Worm (Caenorhabditis elegans) whole organism, L4 larva: ENCODE results near the gene T19C3.6.

Experiments
- D1046.2 ChIP-seq: fragments of 200-800 bp; sonication (Bioruptor generic); IDR thresholded peaks from 2 replicates; pipeline ENCODE4 v1.3.6; 2022; ENCODE audit warnings: missing genetic modification characterization, missing compliant biosample characterization
- F37D6.2 ChIP-seq: sonication (generic microtip); optimal IDR thresholded peaks from 2 replicates; lab custom pipeline; 2016; ENCODE audit warnings: mild to moderate bottlenecking, missing genetic modification characterization, missing compliant biosample characterization
- T20F7.1 ChIP-seq: fragments of 200-800 bp; sonication (Bioruptor generic); optimal IDR thresholded peaks from 2 replicates; lab custom pipeline; 2018; ENCODE audit warnings: mild to moderate bottlenecking, missing genetic modification characterization, missing compliant biosample characterization
- Y48G9A.11 ChIP-seq: fragments of 200-800 bp; sonication (Bioruptor generic); IDR thresholded peaks from 2 replicates; pipeline ENCODE4 v1.3.6; 2022; ENCODE audit warnings: missing genetic modification reagents, missing genetic modification characterization, missing compliant biosample characterization
- Y5F2A.4 ChIP-seq: fragments of 200-800 bp; sonication (Bioruptor generic); optimal IDR thresholded peaks from 2 replicates; lab custom pipeline; 2018; ENCODE audit warnings: mild to moderate bottlenecking, missing genetic modification characterization, missing compliant biosample characterization
- ZK337.2 ChIP-seq: fragments of 200-800 bp; sonication (Bioruptor generic); IDR thresholded peaks from 2 replicates; pipeline ENCODE4 v1.3.6; 2022; ENCODE audit warnings: missing genetic modification reagents, missing genetic modification characterization, missing compliant biosample characterization
- ZK546.5 ChIP-seq, 2 experiments: sonication (generic microtip); optimal IDR thresholded peaks; 2 replicates each; lab custom pipeline; 2017; ENCODE audit warnings: missing biosample characterization in 2 of 2, missing genetic modification characterization in 2 of 2
- aha-1 ChIP-seq: fragments of 150-350 bp; peaks from one replicate; lab custom pipeline; 2014; ENCODE audit warnings: missing biosample characterization, missing genetic modification characterization
- arid-1 ChIP-seq: fragments of 200-800 bp; sonication (Bioruptor generic); conservative IDR thresholded peaks from 2 replicates; pipeline ENCODE4 v1.3.6; 2022; ENCODE audit warnings: missing genetic modification reagents, missing genetic modification characterization, missing compliant biosample characterization
- ceh-32 ChIP-seq: sonication (generic microtip); optimal IDR thresholded peaks from 2 replicates; lab custom pipeline; 2016; ENCODE audit warnings: mild to moderate bottlenecking, missing genetic modification characterization, missing compliant biosample characterization; ENCODE audit not compliant: poor library complexity
- ceh-62 ChIP-seq: sonication (generic microtip); optimal IDR thresholded peaks from 2 replicates; lab custom pipeline; 2017; ENCODE audit warnings: missing biosample characterization, missing genetic modification characterization
- daf-12 ChIP-seq: fragments of 150-350 bp; optimal IDR thresholded peaks from 2 replicates; lab custom pipeline; 2014; ENCODE audit warnings: missing biosample characterization, missing genetic modification reagents, missing genetic modification characterization
- daf-19 ChIP-seq: fragments of 200-800 bp; sonication (Bioruptor generic); conservative IDR thresholded peaks from 2 replicates; pipeline ENCODE4 v1.3.6; 2022; ENCODE audit warnings: missing genetic modification characterization, missing compliant biosample characterization
- daf-8 ChIP-seq: fragments of 200-800 bp; sonication (Bioruptor generic); IDR thresholded peaks from 2 replicates; pipeline ENCODE4 v1.3.6; 2022; ENCODE audit warnings: missing genetic modification characterization, missing compliant biosample characterization
- dmd-8 ChIP-seq: fragments of 200-800 bp; sonication (Bioruptor generic); IDR thresholded peaks from 2 replicates; pipeline ENCODE4 v1.3.6; 2022; ENCODE audit warnings: missing genetic modification characterization, missing compliant biosample characterization
- dmd-9 ChIP-seq: fragments of 200-800 bp; sonication (Bioruptor generic); IDR thresholded peaks from 2 replicates; pipeline ENCODE4 v1.3.6; 2022; ENCODE audit warnings: missing genetic modification reagents, missing genetic modification characterization, missing compliant biosample characterization
- dpl-1 ChIP-seq: fragments of 150-350 bp; optimal IDR thresholded peaks from 2 replicates; lab custom pipeline; 2014; ENCODE audit warnings: missing biosample characterization, missing genetic modification reagents, missing genetic modification characterization
- duxl-1 ChIP-seq: sonication (generic microtip); optimal IDR thresholded peaks from 2 replicates; lab custom pipeline; 2016; ENCODE audit warnings: mild to moderate bottlenecking, missing genetic modification characterization, moderate library complexity, missing compliant biosample characterization; ENCODE audit not compliant: poor library complexity
- dve-1 ChIP-seq: sonication (generic microtip); optimal IDR thresholded peaks from 2 replicates; lab custom pipeline; 2017; ENCODE audit warnings: antibody characterized with exemption, mild to moderate bottlenecking, missing genetic modification characterization, missing compliant biosample characterization; ENCODE audit not compliant: insufficient read depth
- egl-27 ChIP-seq: sonication (generic microtip); optimal IDR thresholded peaks from 3 replicates; lab custom pipeline; 2017; ENCODE audit warnings: missing biosample characterization, missing genetic modification reagents, missing genetic modification characterization
- egl-43 ChIP-seq: fragments of 200-800 bp; sonication (Bioruptor generic); IDR thresholded peaks from 2 replicates; pipeline ENCODE4 v1.3.6; 2022; ENCODE audit warnings: missing genetic modification reagents, missing genetic modification characterization, missing compliant biosample characterization
- fkh-10 ChIP-seq: fragments of 150-350 bp; optimal IDR thresholded peaks from 2 replicates; lab custom pipeline; 2014; ENCODE audit warnings: missing biosample characterization, missing genetic modification reagents, missing genetic modification characterization
- gei-8 ChIP-seq: fragments of 200-800 bp; sonication (Bioruptor generic); optimal IDR thresholded peaks from 2 replicates; lab custom pipeline; 2018; ENCODE audit warnings: mild to moderate bottlenecking, missing genetic modification characterization, missing compliant biosample characterization
- hlh-11 ChIP-seq: fragments of 200-800 bp; sonication (Bioruptor generic); optimal IDR thresholded peaks from 2 replicates; lab custom pipeline; 2018; ENCODE audit warnings: mild to moderate bottlenecking, missing genetic modification characterization, missing compliant biosample characterization
- hlh-30 ChIP-seq: sonication (generic microtip); optimal IDR thresholded peaks from 2 replicates; lab custom pipeline; 2017; ENCODE audit warnings: antibody characterized with exemption, mild to moderate bottlenecking, missing genetic modification characterization, missing compliant biosample characterization; ENCODE audit not compliant: insufficient read depth
- hmg-1.1 ChIP-seq: fragments of 200-800 bp; sonication (Bioruptor generic); IDR thresholded peaks from 2 replicates; pipeline ENCODE4 v1.3.6; 2022; ENCODE audit warnings: missing genetic modification reagents, missing genetic modification characterization, missing compliant biosample characterization
- lin-13 ChIP-seq: fragments of 150-350 bp; optimal IDR thresholded peaks from 2 replicates; lab custom pipeline; 2014; ENCODE audit warnings: missing biosample characterization, missing genetic modification reagents, missing genetic modification characterization
- lin-39 ChIP-seq: fragments of 150-350 bp; optimal IDR thresholded peaks from 2 replicates; lab custom pipeline; 2014; ENCODE audit warnings: missing biosample characterization, missing genetic modification reagents, missing genetic modification characterization
- lir-3 ChIP-seq: sonication (generic microtip); optimal IDR thresholded peaks from 2 replicates; lab custom pipeline; 2016; ENCODE audit warnings: mild to moderate bottlenecking, missing genetic modification characterization, missing compliant biosample characterization
- lsy-2 ChIP-seq, 2 experiments: fragments of 150-350 bp in 1 of 2; sonication (generic microtip) in 1 of 2; optimal IDR thresholded peaks; 2 replicates each; lab custom pipeline; 2014 to 2017; ENCODE audit warnings: missing biosample characterization in 2 of 2, missing genetic modification characterization in 2 of 2
- madf-5 ChIP-seq, 2 experiments: fragments of 200-800 bp; sonication (Bioruptor generic); IDR thresholded peaks; 2 replicates each; pipeline ENCODE4 v1.3.6; 2022; ENCODE audit warnings: missing compliant biosample characterization in 2 of 2, missing genetic modification characterization in 2 of 2
- mdl-1 ChIP-seq, 2 experiments: fragments of 150-350 bp in 1 of 2; sonication (generic microtip) in 1 of 2; optimal IDR thresholded peaks; 2 replicates each; lab custom pipeline; 2014 to 2017; ENCODE audit warnings: missing biosample characterization in 2 of 2, missing genetic modification characterization in 2 of 2
- mes-2 ChIP-seq: sonication (generic microtip); optimal IDR thresholded peaks from 2 replicates; lab custom pipeline; 2016; ENCODE audit warnings: missing genotype, mild to moderate bottlenecking, missing genetic modification characterization, missing compliant biosample characterization; ENCODE audit not compliant: poor library complexity, severe bottlenecking
- mxl-2 ChIP-seq: fragments of 200-800 bp; sonication (Bioruptor generic); conservative IDR thresholded peaks from 2 replicates; pipeline ENCODE4 v1.3.6; 2022; ENCODE audit warnings: missing genetic modification reagents, missing genetic modification characterization, missing compliant biosample characterization
- nhr-10 ChIP-seq: fragments of 150-350 bp; optimal IDR thresholded peaks from 2 replicates; lab custom pipeline; 2014; ENCODE audit warnings: missing biosample characterization, missing genetic modification characterization
- nhr-41 ChIP-seq: fragments of 200-800 bp; sonication (Bioruptor generic); IDR thresholded peaks from 2 replicates; pipeline ENCODE4 v1.3.6; 2022; ENCODE audit warnings: missing genetic modification reagents, missing genetic modification characterization, missing compliant biosample characterization
- nhr-42 ChIP-seq: fragments of 200-800 bp; sonication (Bioruptor generic); IDR thresholded peaks from 2 replicates; pipeline ENCODE4 v1.3.6; 2022; ENCODE audit warnings: missing genetic modification characterization, missing compliant biosample characterization
- nhr-48 ChIP-seq: sonication (generic microtip); optimal IDR thresholded peaks from 2 replicates; lab custom pipeline; 2016; ENCODE audit warnings: mild to moderate bottlenecking, missing genetic modification characterization, missing compliant biosample characterization
- nhr-77 ChIP-seq: fragments of 150-350 bp; optimal IDR thresholded peaks from 2 replicates; lab custom pipeline; 2014; ENCODE audit warnings: missing biosample characterization, missing genetic modification characterization
- php-3 ChIP-seq: fragments of 200-800 bp; sonication (Bioruptor generic); IDR thresholded peaks from 2 replicates; pipeline ENCODE4 v1.3.6; 2022; ENCODE audit warnings: missing genetic modification reagents, missing genetic modification characterization, missing compliant biosample characterization
- pqm-1 ChIP-seq: sonication (generic microtip); optimal IDR thresholded peaks from 2 replicates; lab custom pipeline; 2017; ENCODE audit warnings: missing biosample characterization, missing genetic modification characterization
- rbr-2 ChIP-seq: sonication (generic microtip); optimal IDR thresholded peaks from 2 replicates; lab custom pipeline; 2016; ENCODE audit warnings: missing genotype, missing genetic modification characterization, missing compliant biosample characterization
- saeg-2 ChIP-seq: fragments of 200-800 bp; sonication (Bioruptor generic); IDR thresholded peaks from 2 replicates; pipeline ENCODE4 v1.3.6; 2022; ENCODE audit warnings: missing genetic modification reagents, missing genetic modification characterization, missing compliant biosample characterization
- sdz-12 ChIP-seq: fragments of 200-800 bp; sonication (Bioruptor generic); optimal IDR thresholded peaks from 2 replicates; lab custom pipeline; 2018; ENCODE audit warnings: mild to moderate bottlenecking, missing genetic modification characterization, missing compliant biosample characterization
- set-16 ChIP-seq: fragments of 200-800 bp; sonication (Bioruptor generic); IDR thresholded peaks from 2 replicates; pipeline ENCODE4 v1.3.6; 2022; ENCODE audit warnings: missing genetic modification reagents, missing genetic modification characterization, missing compliant biosample characterization
- snpc-1.2 ChIP-seq: fragments of 200-800 bp; sonication (Bioruptor generic); IDR thresholded peaks from 2 replicates; pipeline ENCODE4 v1.3.6; 2022; ENCODE audit warnings: missing genetic modification reagents, missing genetic modification characterization, missing compliant biosample characterization
- snpc-4 ChIP-seq: fragments of 150-350 bp; optimal IDR thresholded peaks from 2 replicates; lab custom pipeline; 2014; ENCODE audit warnings: missing biosample characterization, missing genetic modification characterization
- tag-97 ChIP-seq: fragments of 200-800 bp; sonication (Bioruptor generic); IDR thresholded peaks from 2 replicates; pipeline ENCODE4 v1.3.6; 2022; ENCODE audit warnings: missing genetic modification characterization, missing compliant biosample characterization
- unc-62 ChIP-seq, 3 experiments: fragments of 150-350 bp in 1 of 3; sonication (generic microtip); optimal IDR thresholded peaks in 2 of 3; peaks in 1 of 3; 1 replicate in 1 of 3; 2 replicates in 2 of 3; lab custom pipeline; 2014 to 2017; ENCODE audit warnings: missing biosample characterization in 3 of 3, missing genetic modification characterization in 3 of 3, missing genetic modification reagents in 3 of 3, missing genotype in 1 of 3
- ztf-11 ChIP-seq: fragments of 150-350 bp; optimal IDR thresholded peaks from 2 replicates; lab custom pipeline; 2014; ENCODE audit warnings: missing biosample characterization, missing genetic modification characterization

Gene T19C3.6

DNA sequence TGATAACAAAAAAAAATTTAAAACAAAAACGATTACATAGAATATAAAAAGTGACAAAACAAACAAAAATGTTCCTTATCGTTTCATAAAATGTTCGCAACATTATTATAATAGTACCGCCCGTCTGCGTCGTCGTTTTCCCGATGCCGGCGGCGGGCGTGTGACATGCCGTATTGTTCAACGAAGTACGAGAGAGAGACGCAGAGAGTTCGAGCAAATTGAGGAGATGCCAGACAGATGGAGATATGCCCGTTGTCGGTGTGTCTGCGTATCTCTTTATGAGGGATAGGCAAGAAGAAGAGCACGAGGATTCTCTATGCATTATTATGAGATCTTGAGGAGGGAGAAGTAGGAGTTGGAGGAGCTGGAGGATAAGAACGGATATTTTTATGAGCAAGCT is 7.6 kb downstream of the T19C3.6 start (continued):
- no peak for TF ChIP-seq madf-5 (GFP tag; IDR thresholded peaks at IDR 0.05; lab: Robert Waterston, UW)
- TF ChIP-seq lin-13 (GFP tag; lab: Kevin White, UChicago), result peak; percentile 73
- no peak for TF ChIP-seq ZK337.2 (GFP tag; lab: Robert Waterston, UW)
- TF ChIP-seq hmg-1.1 (GFP tag; lab: Robert Waterston, UW), result peak; percentile 91
- TF ChIP-seq T20F7.1 (GFP tag; lab: Kevin White, UChicago), result no peak
- TF ChIP-seq gei-8 (GFP tag; lab: Kevin White, UChicago), result peak; percentile 63
- TF ChIP-seq saeg-2, result 0 out of 2 replicates have a peak, but pooled peaks have one; percentile 31
- TF ChIP-seq daf-8 (GFP tag; lab: Robert Waterston, UW), result no peak
- TF ChIP-seq egl-27, result peak; percentile 26
- no peak for TF ChIP-seq Y48G9A.11
- TF ChIP-seq set-16 (GFP tag; lab: Robert Waterston, UW), result peak; percentile 65; the same call in 1 of the 2 replicates
- TF ChIP-seq php-3 (GFP tag; lab: Robert Waterston, UW), result peak; percentile 93
- TF ChIP-seq daf-19 (GFP tag; lab: Robert Waterston, UW), result no peak
- TF ChIP-seq rbr-2 (tag; lab: Kevin White, UChicago), result peak; percentile 80
- no peak for TF ChIP-seq mxl-2
- no peak for TF ChIP-seq sdz-12
- peak in 1 of 2 experiments; percentile 42 for TF ChIP-seq unc-62 (GFP tag; optimal IDR thresholded peaks at IDR 0.05 in 1 of 2; lab: Kevin White, UChicago)
- TF ChIP-seq unc-62 (tag; optimal IDR thresholded peaks at IDR 0.05; lab: Kevin White, UChicago), result no peak
- peak; percentile 65 for TF ChIP-seq mes-2 (tag; lab: Kevin White, UChicago)
- TF ChIP-seq dmd-8 (GFP tag; lab: Robert Waterston, UW), result no peak
- TF ChIP-seq hlh-30 (tag; lab: Kevin White, UChicago), result peak; percentile 98
- TF ChIP-seq lin-39 (tag; lab: Kevin White, UChicago), result no peak
- no peak for TF ChIP-seq ZK546.5 (tag; optimal IDR thresholded peaks at IDR 0.05; lab: Kevin White, UChicago)
- TF ChIP-seq dve-1 (tag; lab: Kevin White, UChicago), result peak; percentile 99
- TF ChIP-seq nhr-10 (tag; lab: Kevin White, UChicago), result no peak
- TF ChIP-seq dpl-1 (GFP tag; lab: Kevin White, UChicago), result peak; percentile 51
- TF ChIP-seq lir-3, result no peak
- peak; percentile 83 for TF ChIP-seq nhr-48 (tag; lab: Kevin White, UChicago)
- peak; percentile 97 for TF ChIP-seq nhr-77 (tag; lab: Kevin White, UChicago)
- no peak for TF ChIP-seq snpc-1.2 (GFP tag; lab: Robert Waterston, UW)
- TF ChIP-seq hlh-11 (tag; lab: Kevin White, UChicago), result peak; percentile 99
- TF ChIP-seq ceh-62 (tag; lab: Kevin White, UChicago), result no peak
- TF ChIP-seq fkh-10, result peak; percentile 25
- peak; percentile 97 for TF ChIP-seq pqm-1 (tag; lab: Kevin White, UChicago)
- no peak for TF ChIP-seq daf-12 (tag; lab: Kevin White, UChicago)
- TF ChIP-seq D1046.2 (GFP tag; lab: Robert Waterston, UW), result no peak
- TF ChIP-seq tag-97 (GFP tag; lab: Robert Waterston, UW), result no peak
- peak; percentile 57 to 80 for TF ChIP-seq lsy-2 (tag; optimal IDR thresholded peaks at IDR 0.05; lab: Kevin White, UChicago)
- TF ChIP-seq ztf-11 (tag; lab: Kevin White, UChicago), result no peak
- no peak for TF ChIP-seq ceh-32 (tag; lab: Kevin White, UChicago)
- peak; percentile 42 for TF ChIP-seq duxl-1
- no peak for TF ChIP-seq snpc-4 (tag; lab: Kevin White, UChicago)
- TF ChIP-seq nhr-42 (GFP tag; lab: Robert Waterston, UW), result no peak
- no peak for TF ChIP-seq Y5F2A.4 (GFP tag; lab: Kevin White, UChicago)
- peak; percentile 63; the same call in 1 of the 2 replicates for TF ChIP-seq egl-43 (GFP tag; lab: Robert Waterston, UW)
- 0 out of 2 replicates have a peak, but pooled peaks have one; percentile 22 for TF ChIP-seq nhr-41 (GFP tag; lab: Robert Waterston, UW)
- TF ChIP-seq F37D6.2, result peak; percentile 7
- peak; percentile 60 to 96 for TF ChIP-seq mdl-1 (tag; optimal IDR thresholded peaks at IDR 0.05; lab: Kevin White, UChicago)
- peak; percentile 49; the same call in 1 of the 2 replicates for TF ChIP-seq arid-1 (GFP tag; lab: Robert Waterston, UW)
- TF ChIP-seq aha-1 (tag; lab: Kevin White, UChicago), result peak; percentile 99
- 0 out of 2 replicates have a peak, but pooled peaks have one; percentile 17 for TF ChIP-seq dmd-9
